Worm (Caenorhabditis elegans) whole organism, young adult: ENCODE results near the gene Y26G10.4.

Source experiments
- efl-1 ChIP-seq: fragments of 150-350 bp; optimal IDR thresholded peaks from 2 replicates; lab custom pipeline; 2014; ENCODE audit warnings: missing biosample characterization, missing genetic modification reagents, missing genetic modification characterization
- gei-17 ChIP-seq: fragments of 200-800 bp; sonication (Bioruptor generic); optimal IDR thresholded peaks from 2 replicates; lab custom pipeline; 2018; ENCODE audit warnings: mild to moderate bottlenecking, missing genetic modification characterization, missing compliant biosample characterization
- let-526 ChIP-seq: fragments of 200-800 bp; sonication (Bioruptor generic); IDR thresholded peaks from 2 replicates; pipeline ENCODE4 v1.3.6; 2022; ENCODE audit warnings: missing genetic modification reagents, missing genetic modification characterization, missing compliant biosample characterization
- madf-10 ChIP-seq: sonication (generic microtip); optimal IDR thresholded peaks from 2 replicates; lab custom pipeline; 2016; ENCODE audit warnings: mild to moderate bottlenecking, missing genetic modification characterization, missing compliant biosample characterization
- nhr-90 ChIP-seq: sonication (generic microtip); optimal IDR thresholded peaks from 2 replicates; lab custom pipeline; 2016; ENCODE audit warnings: missing genotype, mild to moderate bottlenecking, missing genetic modification characterization, missing compliant biosample characterization
- snpc-4 ChIP-seq, 5 experiments: fragments of 150-350 bp in 1 of 5; sonication (generic microtip) in 4 of 5; optimal IDR thresholded peaks; 2 replicates each; lab custom pipeline; 2014 to 2018; ENCODE audit warnings: missing genetic modification characterization in 5 of 5, missing biosample characterization in 3 of 5, antibody characterized with exemption in 2 of 5, mild to moderate bottlenecking in 2 of 5, missing compliant biosample characterization in 2 of 5, missing genotype in 2 of 5, moderate library complexity in 2 of 5, missing genetic modification reagents in 1 of 5
- tbx-9 ChIP-seq: sonication (generic microtip); optimal IDR thresholded peaks from 2 replicates; lab custom pipeline; 2016; ENCODE audit warnings: borderline replicate concordance, missing genetic modification characterization, inconsistent platforms, missing compliant biosample characterization
- unc-62 ChIP-seq: fragments of 150-350 bp; optimal IDR thresholded peaks from 2 replicates; lab custom pipeline; 2014; ENCODE audit warnings: missing biosample characterization, missing genetic modification reagents, missing genetic modification characterization

DNA sequence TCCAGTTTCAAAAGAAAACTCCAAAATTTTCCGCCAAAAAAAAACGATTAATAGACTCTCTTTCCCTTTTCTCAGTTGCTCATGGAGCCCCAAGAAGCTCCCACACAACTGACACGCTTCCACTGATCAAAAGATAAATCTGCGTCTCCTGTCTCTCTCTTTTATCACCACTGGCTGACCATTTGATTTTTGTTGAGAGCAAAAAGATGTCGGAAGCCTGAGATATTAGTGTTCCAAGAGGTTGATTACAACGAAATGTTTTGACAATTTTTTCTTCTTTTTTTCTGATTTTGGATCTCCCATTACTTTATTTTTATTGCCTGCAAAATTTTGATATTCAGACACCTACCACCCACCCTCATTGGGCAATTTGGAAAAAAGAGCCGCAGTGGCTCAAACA is 33.5 kb upstream of the Y26G10.4 start, which contains the start of gene twk-42:
- TF ChIP-seq snpc-4 (GFP tag; optimal IDR thresholded peaks at IDR 0.05; lab: Kevin White, UChicago), result no peak
- no peak for TF ChIP-seq snpc-4 (tag; optimal IDR thresholded peaks at IDR 0.05; lab: Kevin White, UChicago)
- TF ChIP-seq efl-1, result no peak
- no peak for TF ChIP-seq tbx-9 (tag; lab: Kevin White, UChicago)
- no peak for TF ChIP-seq nhr-90
- TF ChIP-seq gei-17 (GFP tag; lab: Kevin White, UChicago), result no peak
- no peak for TF ChIP-seq let-526 (GFP tag; lab: Robert Waterston, UW)
- no peak for TF ChIP-seq madf-10 (tag; lab: Kevin White, UChicago)
- no peak for TF ChIP-seq unc-62 (GFP tag; lab: Kevin White, UChicago)
